Worm (Caenorhabditis elegans): ENCODE measurements around the gene F13H10.5.

The F13H10.5 gene

ce11 chrIV:10958230-10958588 lies 32.6 kb upstream of the F13H10.5 start, which contains the start of gene sri-19:
Gene sri-19 (plus strand): TSS chrIV:10958372.
- TF ChIP-seq hmbx-1 (tag; optimal IDR thresholded peaks at IDR 0.05) (no peak), B0310.2 (tag; optimal IDR thresholded peaks at IDR 0.05) (no peak), hnd-1 (tag; optimal IDR thresholded peaks at IDR 0.05) (no peak), tbx-37 (GFP tag; conservative IDR thresholded peaks at IDR 0.05) (no peak), scrt-1 (GFP tag; IDR thresholded peaks at IDR 0.05) (no peak), pes-1 (GFP tag; IDR thresholded peaks at IDR 0.05) (no peak)

DNA sequence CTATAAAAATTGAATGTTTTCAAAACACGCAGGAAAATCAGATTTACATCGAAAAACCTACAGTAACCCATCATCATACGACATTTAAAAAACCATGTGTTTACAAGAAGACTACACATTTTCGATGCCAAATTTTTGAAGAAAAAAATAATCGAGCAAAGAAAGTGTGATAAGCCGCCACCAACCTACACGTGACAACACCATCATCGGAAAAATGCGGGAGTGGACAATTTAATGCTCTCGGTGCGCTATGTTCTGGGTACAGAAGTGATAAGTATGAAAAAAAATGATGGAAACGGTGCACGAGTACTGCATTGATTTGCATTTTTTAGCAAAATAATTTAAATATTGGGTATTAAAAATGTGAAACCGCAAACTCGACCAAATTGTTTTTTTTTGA lies 26.1 kb upstream of the F13H10.5 start:
- no peak for TF ChIP-seq flt-1 (GFP tag; IDR thresholded peaks at IDR 0.05)
- TF ChIP-seq B0310.2 (tag; optimal IDR thresholded peaks at IDR 0.05): no peak
- no peak for TF ChIP-seq tbx-11 (GFP tag; IDR thresholded peaks at IDR 0.05)
- no peak for TF ChIP-seq aly-1 (tag; optimal IDR thresholded peaks at IDR 0.05)
- no peak for TF ChIP-seq F13C5.2 (tag; optimal IDR thresholded peaks at IDR 0.05)
- no peak for TF ChIP-seq ama-1 (optimal IDR thresholded peaks at IDR 0.05)
- no peak for TF ChIP-seq hmbx-1 (tag; optimal IDR thresholded peaks at IDR 0.05)
- TF ChIP-seq tbx-37 (GFP tag; conservative IDR thresholded peaks at IDR 0.05): no peak
- no peak for TF ChIP-seq ceh-36 (tag; optimal IDR thresholded peaks at IDR 0.05)
- no peak for TF ChIP-seq hnd-1 (tag; optimal IDR thresholded peaks at IDR 0.05)
- no peak for TF ChIP-seq ceh-13 (GFP tag; optimal IDR thresholded peaks at IDR 0.05)

DNA sequence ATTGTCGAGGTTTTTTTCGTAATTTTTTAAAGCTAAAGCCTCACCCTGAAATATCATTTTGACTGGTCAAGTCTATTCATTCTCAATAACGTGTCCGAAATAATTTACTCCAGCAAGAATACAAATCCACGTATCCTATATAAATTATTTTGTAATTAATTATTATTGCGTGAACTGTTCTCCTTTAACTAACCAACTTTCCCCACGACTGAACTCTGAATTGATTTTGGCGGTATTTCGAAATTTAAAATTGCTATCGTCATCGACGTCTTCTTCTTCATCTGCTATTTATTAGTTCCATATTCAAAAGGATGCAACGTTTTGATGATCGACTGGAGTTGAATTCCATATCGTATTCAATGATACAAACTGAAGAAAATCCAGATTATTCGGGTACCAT lies 24.4 kb upstream of the F13H10.5 start, which contains the start of the genes aqp-3 and Y69E1A.8:
Gene aqp-3 (minus strand): TSS at position 101 of the 400 bp plus-strand sequence.
Gene Y69E1A.8 (plus strand): TSS at position 246 of the 400 bp plus-strand sequence.
- TF ChIP-seq F13C5.2 (tag; optimal IDR thresholded peaks at IDR 0.05): no peak
- TF ChIP-seq hmbx-1 (tag; optimal IDR thresholded peaks at IDR 0.05): no peak
- TF ChIP-seq ceh-13 (GFP tag; optimal IDR thresholded peaks at IDR 0.05): no peak
- no peak for TF ChIP-seq B0310.2 (tag; optimal IDR thresholded peaks at IDR 0.05)
- no peak for TF ChIP-seq flt-1 (GFP tag; IDR thresholded peaks at IDR 0.05)
- no peak for TF ChIP-seq tbx-11 (GFP tag; IDR thresholded peaks at IDR 0.05)
- TF ChIP-seq ceh-36 (tag; optimal IDR thresholded peaks at IDR 0.05): no peak
- no peak for TF ChIP-seq sea-1 (GFP tag; conservative IDR thresholded peaks at IDR 0.05)
- TF ChIP-seq hmg-4 (GFP tag; optimal IDR thresholded peaks at IDR 0.05): no peak
- no peak for TF ChIP-seq pes-1 (GFP tag; IDR thresholded peaks at IDR 0.05)
- TF ChIP-seq hnd-1 (tag; optimal IDR thresholded peaks at IDR 0.05): no peak
- TF ChIP-seq ets-7 (tag; optimal IDR thresholded peaks at IDR 0.05): no peak
- TF ChIP-seq ama-1 (optimal IDR thresholded peaks at IDR 0.05): no peak
- TF ChIP-seq aly-1 (tag; optimal IDR thresholded peaks at IDR 0.05): no peak
- TF ChIP-seq scrt-1 (GFP tag; IDR thresholded peaks at IDR 0.05): no peak
- TF ChIP-seq tra-4 (tag; optimal IDR thresholded peaks at IDR 0.05): no peak
- no peak for TF ChIP-seq tbx-37 (GFP tag; conservative IDR thresholded peaks at IDR 0.05)

DNA sequence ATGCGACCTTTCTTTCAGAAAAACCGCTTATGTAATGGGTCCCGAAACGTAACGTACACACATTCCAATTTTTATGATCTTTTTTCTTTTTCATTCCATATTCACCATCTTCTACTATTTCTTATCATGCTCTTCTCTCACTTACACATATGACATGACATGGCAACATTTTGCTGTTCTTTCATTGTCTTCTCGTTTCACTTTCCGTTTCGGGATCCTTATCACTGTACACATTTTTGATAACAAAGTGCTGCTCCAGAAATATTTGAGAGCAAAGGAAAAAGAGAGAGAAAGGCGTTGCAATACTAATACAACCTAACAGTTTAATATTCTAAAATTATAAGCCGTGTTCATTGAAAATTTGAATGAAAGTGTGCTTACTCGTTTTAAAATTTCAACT lies 20.5 kb upstream of the F13H10.5 start:
- TF ChIP-seq scrt-1 (GFP tag; IDR thresholded peaks at IDR 0.05) (no peak), F13C5.2 (tag; optimal IDR thresholded peaks at IDR 0.05) (no peak), tbx-37 (GFP tag; conservative IDR thresholded peaks at IDR 0.05) (no peak)

DNA sequence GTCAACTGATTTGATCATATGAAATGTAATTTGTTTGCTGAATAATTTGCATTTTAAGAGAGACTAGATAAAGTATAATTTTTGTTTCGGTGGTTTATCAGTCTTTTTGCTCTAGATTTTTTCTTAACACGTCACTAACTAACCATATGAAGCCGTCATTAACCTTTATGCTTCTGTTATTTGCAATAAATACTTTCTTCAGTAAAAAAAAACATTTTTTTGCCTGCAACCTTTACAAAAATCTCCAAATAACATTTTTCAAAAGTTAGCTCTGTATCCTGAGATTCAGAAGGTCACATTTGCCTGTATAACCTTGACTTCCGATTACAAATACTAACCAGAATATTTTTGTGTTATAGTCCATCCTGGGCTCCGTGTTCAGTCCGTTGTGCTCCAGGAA lies 20.0 kb upstream of the F13H10.5 start:
- TF ChIP-seq hmg-4 (GFP tag; optimal IDR thresholded peaks at IDR 0.05): no peak
- no peak for TF ChIP-seq ets-7 (tag; optimal IDR thresholded peaks at IDR 0.05)

ce11 chrIV:10971636-10972199 lies 19.1 kb upstream of the F13H10.5 start:
- TF ChIP-seq tra-4 (tag; optimal IDR thresholded peaks at IDR 0.05) (no peak), ceh-36 (tag; optimal IDR thresholded peaks at IDR 0.05) (no peak), ets-7 (tag; optimal IDR thresholded peaks at IDR 0.05) (no peak), sea-1 (GFP tag; conservative IDR thresholded peaks at IDR 0.05) (no peak), tbx-37 (GFP tag; conservative IDR thresholded peaks at IDR 0.05) (no peak), pes-1 (GFP tag; IDR thresholded peaks at IDR 0.05) (no peak), hnd-1 (tag; optimal IDR thresholded peaks at IDR 0.05) (no peak), hmbx-1 (tag; optimal IDR thresholded peaks at IDR 0.05) (no peak), hmg-4 (GFP tag; optimal IDR thresholded peaks at IDR 0.05) (no peak), aly-1 (tag; optimal IDR thresholded peaks at IDR 0.05) (no peak), flt-1 (GFP tag; IDR thresholded peaks at IDR 0.05) (no peak)

- TF ChIP-seq tra-4 (tag; optimal IDR thresholded peaks at IDR 0.05): no peak
- TF ChIP-seq ceh-13 (GFP tag; optimal IDR thresholded peaks at IDR 0.05): no peak
- no peak for TF ChIP-seq tbx-37 (GFP tag; conservative IDR thresholded peaks at IDR 0.05)
- no peak for TF ChIP-seq B0310.2 (tag; optimal IDR thresholded peaks at IDR 0.05)
- no peak for TF ChIP-seq pes-1 (GFP tag; IDR thresholded peaks at IDR 0.05)
- no peak for TF ChIP-seq flt-1 (GFP tag; IDR thresholded peaks at IDR 0.05)
- no peak for TF ChIP-seq F13C5.2 (tag; optimal IDR thresholded peaks at IDR 0.05)
- TF ChIP-seq hnd-1 (tag; optimal IDR thresholded peaks at IDR 0.05): no peak
- no peak for TF ChIP-seq tbx-11 (GFP tag; IDR thresholded peaks at IDR 0.05)
- no peak for TF ChIP-seq hmbx-1 (tag; optimal IDR thresholded peaks at IDR 0.05)
- TF ChIP-seq sea-1 (GFP tag; conservative IDR thresholded peaks at IDR 0.05): no peak
- no peak for TF ChIP-seq ets-7 (tag; optimal IDR thresholded peaks at IDR 0.05)
- TF ChIP-seq aly-1 (tag; optimal IDR thresholded peaks at IDR 0.05): no peak
- TF ChIP-seq ceh-36 (tag; optimal IDR thresholded peaks at IDR 0.05): no peak
- TF ChIP-seq hmg-4 (GFP tag; optimal IDR thresholded peaks at IDR 0.05): no peak
- no peak for TF ChIP-seq ama-1 (optimal IDR thresholded peaks at IDR 0.05)
- no peak for TF ChIP-seq scrt-1 (GFP tag; IDR thresholded peaks at IDR 0.05)
Observed at ce11 chrIV:10975968-10976367, 14.8 kb upstream of the F13H10.5 start.

DNA sequence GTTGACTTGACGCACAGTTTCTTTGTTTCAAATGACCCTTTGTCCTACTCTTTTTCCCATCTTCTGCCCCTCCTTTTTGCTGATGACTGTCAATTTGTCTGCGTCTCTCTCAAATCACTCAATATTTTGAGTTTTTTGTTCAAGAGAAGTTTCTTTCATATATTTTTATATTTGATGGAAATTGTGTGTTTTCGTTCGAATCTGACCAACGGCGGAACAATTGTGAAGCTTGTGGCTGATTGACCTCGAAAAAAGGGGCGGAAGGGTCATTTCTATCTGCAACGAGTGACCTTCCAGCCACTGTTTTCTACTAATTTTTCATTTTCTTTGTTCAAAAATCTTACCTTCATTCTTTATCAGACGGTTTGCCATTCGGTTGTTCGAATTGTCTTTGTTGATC lies 12.2 kb upstream of the F13H10.5 start:
- no peak for TF ChIP-seq ceh-36 (tag; optimal IDR thresholded peaks at IDR 0.05)

Data from whole organism, early embryonic.